Fruit fly (Drosophila melanogaster) whole organism, embryonic: ENCODE results near the gene CG42674.
A peak's percentile ranks its signal among the peaks of the same experiment; 100 is the strongest.

Experiments used
- CG10267 ChIP-seq: fragments of 200-800 bp; sonication (Bioruptor generic); optimal IDR thresholded peaks from 2 replicates; lab custom pipeline; 2018; ENCODE audit warnings: missing biosample characterization, mild to moderate bottlenecking, missing genetic modification characterization, moderate library complexity
- CG10366 ChIP-seq: fragments of 200-800 bp; sonication (Bioruptor generic); IDR thresholded peaks from 2 replicates; pipeline ENCODE4 v1.3.6; 2022; ENCODE audit warnings: missing biosample characterization, missing genetic modification characterization
- CG11456 ChIP-seq: fragments of 200-800 bp; sonication (Bioruptor generic); IDR thresholded peaks from 3 replicates; pipeline ENCODE4 v1.3.6; 2022; ENCODE audit warnings: missing biosample characterization, missing genetic modification characterization
- CG12299 ChIP-seq: fragments of 200-800 bp; sonication (Bioruptor generic); optimal IDR thresholded peaks from 2 replicates; lab custom pipeline; 2018; ENCODE audit warnings: missing biosample characterization, mild to moderate bottlenecking, missing genetic modification characterization
- CG13624 ChIP-seq: fragments of 200-800 bp; sonication (Bioruptor generic); optimal IDR thresholded peaks from 2 replicates; lab custom pipeline; 2016; ENCODE audit warnings: missing biosample characterization, missing genetic modification characterization
- CG13894 ChIP-seq: fragments of 200-800 bp; sonication (Bioruptor generic); optimal IDR thresholded peaks from 3 replicates; lab custom pipeline; 2018; ENCODE audit warnings: missing biosample characterization, mild to moderate bottlenecking, missing genetic modification characterization, moderate library complexity
- CG14441 ChIP-seq: fragments of 200-800 bp; sonication (Bioruptor generic); IDR thresholded peaks from 2 replicates; pipeline ENCODE4 v1.3.6; 2022; ENCODE audit warnings: missing biosample characterization, missing genetic modification characterization
- CG15514 ChIP-seq: fragments of 200-800 bp; sonication (Bioruptor generic); optimal IDR thresholded peaks from 3 replicates; lab custom pipeline; 2017; ENCODE audit warnings: missing biosample characterization, missing genetic modification characterization, mild to moderate bottlenecking, moderate library complexity, missing genetic modification reagents
- CG17359 ChIP-seq: fragments of 200-800 bp; sonication (Bioruptor generic); optimal IDR thresholded peaks from 3 replicates; lab custom pipeline; 2018; ENCODE audit warnings: missing biosample characterization, mild to moderate bottlenecking, missing genetic modification characterization, moderate library complexity
- CG18619 ChIP-seq: fragments of 200-800 bp; sonication (Bioruptor generic); optimal IDR thresholded peaks from 3 replicates; lab custom pipeline; 2017; ENCODE audit warnings: missing biosample characterization, mild to moderate bottlenecking, missing genetic modification characterization
- CG18764 ChIP-seq: fragments of 200-800 bp; sonication (Bioruptor generic); optimal IDR thresholded peaks from 3 replicates; lab custom pipeline; 2016; ENCODE audit warnings: missing biosample characterization, missing genetic modification characterization
- CG2120 ChIP-seq: fragments of 200-800 bp; sonication (Bioruptor generic); optimal IDR thresholded peaks from 3 replicates; lab custom pipeline; 2016; ENCODE audit warnings: missing biosample characterization, missing genetic modification characterization
- CG32767 ChIP-seq: fragments of 200-800 bp; sonication (Bioruptor generic); IDR thresholded peaks from 2 replicates; pipeline ENCODE4 v1.3.6; 2022; ENCODE audit warnings: missing biosample characterization, missing genetic modification characterization
- CG3995 ChIP-seq: fragments of 200-800 bp; sonication (Bioruptor generic); optimal IDR thresholded peaks from 3 replicates; lab custom pipeline; 2016; ENCODE audit warnings: missing biosample characterization, missing genetic modification characterization
- CG4360 ChIP-seq: fragments of 200-800 bp; sonication (Bioruptor generic); IDR thresholded peaks from 2 replicates; pipeline ENCODE4 v1.3.6; 2022; ENCODE audit warnings: missing biosample characterization, missing genetic modification characterization
- CG43689 ChIP-seq: fragments of 200-800 bp; sonication (Bioruptor generic); IDR thresholded peaks from 2 replicates; pipeline ENCODE4 v1.3.6; 2022; ENCODE audit warnings: missing biosample characterization, missing genetic modification characterization
- CG4617 ChIP-seq: fragments of 200-800 bp; sonication (Bioruptor generic); optimal IDR thresholded peaks from 3 replicates; lab custom pipeline; 2016; ENCODE audit warnings: missing biosample characterization, missing genetic modification characterization, borderline replicate concordance
- CG6272 ChIP-seq: fragments of 200-800 bp; sonication (Bioruptor generic); IDR thresholded peaks from 2 replicates; pipeline ENCODE4 v1.3.6; 2022; ENCODE audit warnings: missing biosample characterization, missing genetic modification characterization
- CG6654 ChIP-seq: fragments of 200-800 bp; sonication (Bioruptor generic); optimal IDR thresholded peaks from 2 replicates; lab custom pipeline; 2017; ENCODE audit warnings: missing biosample characterization, mild to moderate bottlenecking, missing genetic modification characterization
- CG9609 ChIP-seq: fragments of 200-800 bp; sonication (Bioruptor generic); optimal IDR thresholded peaks from 3 replicates; lab custom pipeline; 2016; ENCODE audit warnings: missing biosample characterization, missing genetic modification characterization
- CG9932 ChIP-seq: fragments of 200-800 bp; sonication (Bioruptor generic); IDR thresholded peaks from 2 replicates; pipeline ENCODE4 v1.3.6; 2022; ENCODE audit warnings: missing biosample characterization, missing genetic modification characterization
- D19B ChIP-seq: fragments of 200-800 bp; sonication (Bioruptor generic); optimal IDR thresholded peaks from 2 replicates; lab custom pipeline; 2017; ENCODE audit warnings: missing biosample characterization, mild to moderate bottlenecking, missing genetic modification characterization
- Deaf1 ChIP-seq: fragments of 200-800 bp; optimal IDR thresholded peaks from 3 replicates; lab custom pipeline; 2019; ENCODE audit warnings: missing biosample characterization, mild to moderate bottlenecking, missing genetic modification characterization, moderate library complexity
- Dip2 ChIP-seq: fragments of 200-800 bp; sonication (Bioruptor generic); IDR thresholded peaks from 2 replicates; pipeline ENCODE4 v1.3.6; 2022; ENCODE audit warnings: missing biosample characterization, missing genetic modification characterization
- Doc3 ChIP-seq: fragments of 200-800 bp; sonication (Bioruptor generic); IDR thresholded peaks from 3 replicates; pipeline ENCODE4 v1.3.6; 2022; ENCODE audit warnings: missing biosample characterization, missing genetic modification characterization; ENCODE audit not compliant: partially characterized antibody
- ERR ChIP-seq: fragments of 200-800 bp; sonication (Bioruptor generic); optimal IDR thresholded peaks from 2 replicates; lab custom pipeline; 2016; ENCODE audit warnings: missing biosample characterization, missing genetic modification characterization
- HLH3B ChIP-seq: fragments of 200-800 bp; sonication (Bioruptor generic); IDR thresholded peaks from 2 replicates; pipeline ENCODE4 v1.3.6; 2022; ENCODE audit warnings: missing biosample characterization, missing genetic modification characterization
- HLH54F ChIP-seq: fragments of 200-800 bp; sonication (Bioruptor generic); optimal IDR thresholded peaks from 3 replicates; lab custom pipeline; 2016; ENCODE audit warnings: missing biosample characterization, missing genetic modification characterization
- Hr3 ChIP-seq: fragments of 200-800 bp; sonication (Bioruptor generic); optimal IDR thresholded peaks from 3 replicates; lab custom pipeline; 2016; ENCODE audit warnings: missing biosample characterization, missing genetic modification characterization
- Jarid2 ChIP-seq: fragments of 200-800 bp; sonication (Bioruptor generic); optimal IDR thresholded peaks from 3 replicates; lab custom pipeline; 2017; ENCODE audit warnings: mild to moderate bottlenecking, missing biosample characterization, missing genetic modification reagents, missing genetic modification characterization
- Lhr ChIP-seq: fragments of 200-800 bp; sonication (Bioruptor generic); optimal IDR thresholded peaks from 3 replicates; lab custom pipeline; 2017; ENCODE audit warnings: mild to moderate bottlenecking, missing biosample characterization, missing genetic modification reagents, missing genetic modification characterization
- Nf-YB ChIP-seq: fragments of 200-800 bp; sonication (Bioruptor generic); optimal IDR thresholded peaks from 3 replicates; lab custom pipeline; 2019; ENCODE audit warnings: missing biosample characterization, mild to moderate bottlenecking, missing genetic modification characterization, moderate library complexity
- Opbp ChIP-seq: fragments of 200-800 bp; sonication (Bioruptor generic); IDR thresholded peaks from 3 replicates; pipeline ENCODE4 v1.3.6; 2022; ENCODE audit warnings: missing biosample characterization, missing genetic modification characterization; ENCODE audit not compliant: partially characterized antibody
- Pdp1 ChIP-seq, 2 experiments: fragments of 200-800 bp; sonication (Bioruptor generic); optimal IDR thresholded peaks; 3 replicates each; lab custom pipeline; 2016; ENCODE audit warnings: missing biosample characterization in 2 of 2, missing genetic modification characterization in 2 of 2, mild to moderate bottlenecking in 1 of 2, moderate library complexity in 1 of 2
- Sry-δ ChIP-seq: fragments of 200-800 bp; sonication (Bioruptor generic); optimal IDR thresholded peaks from 2 replicates; lab custom pipeline; 2016; ENCODE audit warnings: missing biosample characterization, missing genetic modification characterization
- TFAM ChIP-seq: fragments of 200-800 bp; sonication (Bioruptor generic); optimal IDR thresholded peaks from 2 replicates; lab custom pipeline; 2017; ENCODE audit warnings: missing biosample characterization, missing genetic modification characterization, inconsistent platforms
- Tbp ChIP-seq: fragments of >200 bp; optimal IDR thresholded peaks from 2 replicates; lab custom pipeline; 2018; ENCODE audit warnings: missing biosample characterization, missing genetic modification characterization
- aop ChIP-seq: fragments of 200-800 bp; sonication (Bioruptor generic); IDR thresholded peaks from 2 replicates; pipeline ENCODE4 v1.3.6; 2022; ENCODE audit warnings: missing biosample characterization, missing genetic modification characterization
- ato ChIP-seq: fragments of 200-800 bp; sonication (Bioruptor generic); IDR thresholded peaks from 2 replicates; pipeline ENCODE4 v1.3.6; 2022; ENCODE audit warnings: missing biosample characterization, missing genetic modification characterization; ENCODE audit not compliant: partially characterized antibody
- bbx ChIP-seq: fragments of 200-800 bp; sonication (Bioruptor generic); IDR thresholded peaks from 2 replicates; pipeline ENCODE4 v1.3.6; 2022; ENCODE audit warnings: missing biosample characterization, missing genetic modification characterization; ENCODE audit not compliant: partially characterized antibody
- dmrt11E ChIP-seq: fragments of 200-800 bp; sonication (Bioruptor generic); optimal IDR thresholded peaks from 3 replicates; lab custom pipeline; 2018; ENCODE audit warnings: missing biosample characterization, mild to moderate bottlenecking, missing genetic modification characterization, moderate library complexity
- emc ChIP-seq: fragments of 200-800 bp; sonication (Bioruptor generic); optimal IDR thresholded peaks from 2 replicates; lab custom pipeline; 2016; ENCODE audit warnings: missing biosample characterization, missing genetic modification characterization
- fd3F ChIP-seq: fragments of 200-800 bp; sonication (Bioruptor generic); optimal IDR thresholded peaks from 2 replicates; lab custom pipeline; 2018; ENCODE audit warnings: missing biosample characterization, mild to moderate bottlenecking, missing genetic modification characterization, moderate library complexity
- fd64A ChIP-seq: fragments of 200-800 bp; sonication (Bioruptor generic); optimal IDR thresholded peaks from 3 replicates; lab custom pipeline; 2018; ENCODE audit warnings: missing biosample characterization, mild to moderate bottlenecking, missing genetic modification characterization
- fru ChIP-seq: fragments of >200 bp; optimal IDR thresholded peaks from 2 replicates; lab custom pipeline; 2017
- hb ChIP-seq: fragments of 200-800 bp; sonication (Bioruptor generic); IDR thresholded peaks from 3 replicates; pipeline ENCODE4 v1.3.6; 2022; ENCODE audit warnings: missing biosample characterization, missing genetic modification characterization; ENCODE audit not compliant: partially characterized antibody
- jing ChIP-seq: fragments of 200-800 bp; sonication (Bioruptor generic); optimal IDR thresholded peaks from 2 replicates; lab custom pipeline; 2018; ENCODE audit warnings: missing biosample characterization, mild to moderate bottlenecking, missing genetic modification characterization
- luna ChIP-seq: fragments of 200-800 bp; sonication (Bioruptor generic); optimal IDR thresholded peaks from 2 replicates; lab custom pipeline; 2016; ENCODE audit warnings: missing biosample characterization, missing genetic modification characterization
- seq ChIP-seq: fragments of 200-800 bp; sonication (Bioruptor generic); IDR thresholded peaks from 2 replicates; pipeline ENCODE4 v1.3.6; 2022; ENCODE audit warnings: missing biosample characterization, missing genetic modification characterization
- sna ChIP-seq: fragments of 200-800 bp; sonication (Bioruptor generic); IDR thresholded peaks from 2 replicates; pipeline ENCODE4 v1.3.6; 2022; ENCODE audit warnings: missing biosample characterization, missing genetic modification characterization; ENCODE audit not compliant: partially characterized antibody
- vfl ChIP-seq: fragments of 200-800 bp; sonication (Bioruptor generic); optimal IDR thresholded peaks from 2 replicates; lab custom pipeline; 2016; ENCODE audit warnings: missing biosample characterization, missing genetic modification characterization
- yki ChIP-seq: fragments of >200 bp; optimal IDR thresholded peaks from 3 replicates; lab custom pipeline; 2018

CG42674 gene

dm6 chr3L:20226153-20226552, 28.0 kb upstream of the CG42674 start (continued):
- no peak for TF ChIP-seq sna (GFP tag; lab: Robert Waterston, UW)
- TF ChIP-seq CG10366 (GFP tag; lab: Robert Waterston, UW), result no peak
- no peak for TF ChIP-seq CG9932
- no peak for TF ChIP-seq CG9609 (GFP tag; lab: Kevin White, UChicago)
- peak; percentile 21 for TF ChIP-seq CG10267
- no peak for TF ChIP-seq dmrt11E
- TF ChIP-seq fd3F (GFP tag; lab: Kevin White, UChicago), result no peak
- no peak for TF ChIP-seq fd64A
- TF ChIP-seq ERR (GFP tag; lab: Kevin White, UChicago), result no peak
- no peak for TF ChIP-seq HLH54F (GFP tag; lab: Kevin White, UChicago)
- no peak for TF ChIP-seq D19B
- no peak for TF ChIP-seq yki (lab: Kevin White, UChicago)
- no peak for TF ChIP-seq Tbp (GFP tag; lab: Kevin White, UChicago)
- no peak for TF ChIP-seq jing (GFP tag; lab: Kevin White, UChicago)
- TF ChIP-seq seq (GFP tag; lab: Robert Waterston, UW), result no peak
- TF ChIP-seq Deaf1, result no peak
- TF ChIP-seq Opbp, result no peak
- TF ChIP-seq CG17359 (tag; lab: Kevin White, UChicago), result no peak
- no peak for TF ChIP-seq CG32767 (GFP tag; lab: Robert Waterston, UW)
- peak; percentile 37; the same call in 1 of the 2 replicates for TF ChIP-seq CG4360
- no peak for TF ChIP-seq Doc3 (GFP tag; lab: Robert Waterston, UW)
- no peak for TF ChIP-seq CG6654 (GFP tag; lab: Kevin White, UChicago)
- TF ChIP-seq Nf-YB (GFP tag; lab: Kevin White, UChicago), result no peak
- no peak for TF ChIP-seq ato
- no peak for TF ChIP-seq bbx (GFP tag; lab: Robert Waterston, UW)
- no peak for TF ChIP-seq CG13894 (tag; lab: Kevin White, UChicago)
- TF ChIP-seq Jarid2 (GFP tag; lab: Kevin White, UChicago), result no peak
- no peak for TF ChIP-seq hb
- TF ChIP-seq aop, result no peak
- TF ChIP-seq Hr3 (GFP tag; lab: Kevin White, UChicago), result no peak
- TF ChIP-seq Dip2 (GFP tag; lab: Robert Waterston, UW), result no peak
- no peak for TF ChIP-seq vfl (GFP tag; lab: Kevin White, UChicago)
- TF ChIP-seq CG13624 (GFP tag; lab: Kevin White, UChicago), result peak; percentile 19
- no peak for TF ChIP-seq emc (GFP tag; lab: Kevin White, UChicago)
- no peak for TF ChIP-seq TFAM (GFP tag; lab: Kevin White, UChicago)
- no peak for TF ChIP-seq CG43689 (GFP tag; lab: Robert Waterston, UW)
- no peak for TF ChIP-seq Pdp1 (GFP tag; optimal IDR thresholded peaks at IDR 0.05; lab: Kevin White, UChicago)
- TF ChIP-seq fru, result no peak
- no peak for TF ChIP-seq CG2120 (GFP tag; lab: Kevin White, UChicago)
- TF ChIP-seq CG4617 (GFP tag; lab: Kevin White, UChicago), result peak; percentile 88
- no peak for TF ChIP-seq CG18619 (GFP tag; lab: Kevin White, UChicago)
- no peak for TF ChIP-seq HLH3B (GFP tag; lab: Robert Waterston, UW)
- peak; percentile 68 for TF ChIP-seq CG15514 (GFP tag; lab: Kevin White, UChicago)
- no peak for TF ChIP-seq CG6272 (GFP tag; lab: Robert Waterston, UW)
- TF ChIP-seq CG11456 (GFP tag; lab: Robert Waterston, UW), result no peak
- TF ChIP-seq Sry-δ, result peak; percentile 57
- no peak for TF ChIP-seq luna
- TF ChIP-seq CG12299 (tag; lab: Kevin White, UChicago), result no peak
- peak; percentile 78 for TF ChIP-seq CG3995
- peak; percentile 36 for TF ChIP-seq Lhr
- TF ChIP-seq CG18764 (GFP tag; lab: Kevin White, UChicago), result no peak
- no peak for TF ChIP-seq CG14441
